Fruit fly (Drosophila melanogaster) whole organism, prepupa: ENCODE measurements around the gene CG13116.

Experiments
- CG3919 ChIP-seq: fragments of 200-800 bp; sonication (Bioruptor generic); optimal IDR thresholded peaks from 3 replicates; lab custom pipeline; 2016; ENCODE audit warnings: missing biosample characterization, missing genetic modification characterization
- CG6163 ChIP-seq: fragments of 200-800 bp; sonication (Bioruptor generic); IDR thresholded peaks from 3 replicates; pipeline ENCODE4 v1.3.6; 2022; ENCODE audit warnings: missing biosample characterization, missing genetic modification characterization
- CG6276 ChIP-seq: fragments of 200-800 bp; sonication (Bioruptor generic); optimal IDR thresholded peaks from 2 replicates; lab custom pipeline; 2017; ENCODE audit warnings: missing biosample characterization, mild to moderate bottlenecking, missing genetic modification characterization
- CG8119 ChIP-seq: fragments of 200-800 bp; sonication (Bioruptor generic); IDR thresholded peaks from 3 replicates; pipeline ENCODE4 v1.3.6; 2022; ENCODE audit warnings: missing biosample characterization, missing genetic modification characterization
- Ets21C ChIP-seq: fragments of 200-800 bp; sonication (Bioruptor generic); optimal IDR thresholded peaks from 3 replicates; lab custom pipeline; 2016; ENCODE audit warnings: missing biosample characterization, missing genetic modification characterization
- Gug ChIP-seq: fragments of 200-800 bp; sonication (Bioruptor generic); IDR thresholded peaks from 2 replicates; pipeline ENCODE4 v1.3.6; 2022; ENCODE audit warnings: missing biosample characterization, missing genetic modification characterization
- Hr39 ChIP-seq: fragments of 200-800 bp; sonication (Bioruptor generic); optimal IDR thresholded peaks from 2 replicates; lab custom pipeline; 2016; ENCODE audit warnings: missing biosample characterization, missing genetic modification characterization
- esn ChIP-seq: fragments of 200-800 bp; sonication (Bioruptor generic); optimal IDR thresholded peaks from 2 replicates; lab custom pipeline; 2016; ENCODE audit warnings: missing biosample characterization, mild to moderate bottlenecking, missing genetic modification characterization, moderate library complexity
- spab ChIP-seq: fragments of 200-800 bp; sonication (Bioruptor generic); optimal IDR thresholded peaks from 2 replicates; lab custom pipeline; 2017; ENCODE audit warnings: missing biosample characterization, mild to moderate bottlenecking, missing genetic modification characterization, missing genetic modification reagents

DNA sequence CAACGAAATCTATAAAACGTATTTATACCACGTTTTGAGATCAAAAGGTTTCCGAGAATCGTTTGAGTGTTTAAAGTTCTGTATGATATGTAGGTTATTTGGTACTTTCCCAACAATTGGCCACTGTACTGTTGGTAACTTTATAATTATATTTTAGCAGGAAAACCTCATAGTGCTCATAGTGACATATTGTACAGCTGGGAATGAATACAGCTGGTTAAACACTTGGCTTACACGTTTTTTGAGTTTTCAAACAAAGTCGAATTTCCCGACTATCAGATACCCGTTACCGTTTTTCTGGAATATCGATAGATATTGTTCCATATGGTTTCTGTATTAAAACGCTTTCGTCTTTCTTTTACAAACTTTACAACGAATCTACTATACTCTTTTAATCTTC lies 48.7 kb downstream of the CG13116 start:
- TF ChIP-seq Hr39: no peak
- TF ChIP-seq CG3919 (GFP tag; lab: Kevin White, UChicago): no peak
- TF ChIP-seq CG6276 (GFP tag; lab: Kevin White, UChicago): no peak
- TF ChIP-seq Ets21C (GFP tag; lab: Kevin White, UChicago): no peak
- no peak for TF ChIP-seq CG6163
- no peak for TF ChIP-seq spab (GFP tag; lab: Kevin White, UChicago)
- TF ChIP-seq esn (GFP tag; lab: Kevin White, UChicago): no peak
- TF ChIP-seq CG8119 (GFP tag; lab: Robert Waterston, UW): no peak
- TF ChIP-seq Gug: no peak
